Fruit fly (Drosophila melanogaster): Measurements from ENCODE around the gene Eip78C.

Eip78C gene

DNA sequence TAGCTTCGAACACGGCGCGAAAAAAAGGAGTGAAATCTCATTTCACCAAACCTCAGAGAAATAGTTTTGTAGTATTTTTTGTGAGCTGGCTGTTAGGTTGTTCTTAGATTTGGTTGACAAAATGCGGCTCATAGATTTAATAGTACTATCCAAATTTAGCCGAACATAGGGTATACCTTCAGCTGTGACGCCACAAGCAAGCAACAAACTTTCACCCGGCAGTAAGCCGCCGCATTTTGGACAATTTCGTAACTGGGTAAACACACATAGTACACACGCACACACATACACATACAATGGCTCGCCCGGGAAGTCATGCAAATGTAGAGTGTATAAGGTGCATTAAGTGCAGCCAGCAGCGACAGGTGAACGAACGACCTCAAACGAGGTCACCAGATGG lies 32.8 kb downstream of the Eip78C start (continued):
- TF ChIP-seq inv (GFP tag; IDR thresholded peaks at IDR 0.05; ENCODE audit: partially characterized antibody) (no peak), CG8089 (GFP tag; optimal IDR thresholded peaks at IDR 0.05) (no peak), gt (GFP tag; IDR thresholded peaks at IDR 0.05) (no peak), CG15514 (GFP tag; optimal IDR thresholded peaks at IDR 0.05) (no peak), corto (GFP tag; optimal IDR thresholded peaks at IDR 0.05) (no peak), NK7.1 (GFP tag; optimal IDR thresholded peaks at IDR 0.05) (no peak), D19A (tag; optimal IDR thresholded peaks at IDR 0.05) (peak; percentile 47), CG15696 (tag; optimal IDR thresholded peaks at IDR 0.05) (no peak), CG11696 (GFP tag; IDR thresholded peaks at IDR 0.05) (no peak), ttk (GFP tag; IDR thresholded peaks at IDR 0.05) (0 out of 2 replicates have a peak, but pooled peaks have one; percentile 24), fd3F (GFP tag; optimal IDR thresholded peaks at IDR 0.05) (no peak), amos (GFP tag; IDR thresholded peaks at IDR 0.05; ENCODE audit: partially characterized antibody) (no peak), vnd (GFP tag; IDR thresholded peaks at IDR 0.05; ENCODE audit: partially characterized antibody) (no peak), NfI (GFP tag; optimal IDR thresholded peaks at IDR 0.05) (no peak), Sin3A (optimal IDR thresholded peaks at IDR 0.05) (no peak), nerfin-1 (tag; optimal IDR thresholded peaks at IDR 0.05) (no peak), sob (GFP tag; IDR thresholded peaks at IDR 0.05) (no peak), CG2712 (tag; optimal IDR thresholded peaks at IDR 0.05) (no peak), H15 (GFP tag; IDR thresholded peaks at IDR 0.05) (0 out of 3 replicates have a peak, but pooled peaks have one; percentile 7)

DNA sequence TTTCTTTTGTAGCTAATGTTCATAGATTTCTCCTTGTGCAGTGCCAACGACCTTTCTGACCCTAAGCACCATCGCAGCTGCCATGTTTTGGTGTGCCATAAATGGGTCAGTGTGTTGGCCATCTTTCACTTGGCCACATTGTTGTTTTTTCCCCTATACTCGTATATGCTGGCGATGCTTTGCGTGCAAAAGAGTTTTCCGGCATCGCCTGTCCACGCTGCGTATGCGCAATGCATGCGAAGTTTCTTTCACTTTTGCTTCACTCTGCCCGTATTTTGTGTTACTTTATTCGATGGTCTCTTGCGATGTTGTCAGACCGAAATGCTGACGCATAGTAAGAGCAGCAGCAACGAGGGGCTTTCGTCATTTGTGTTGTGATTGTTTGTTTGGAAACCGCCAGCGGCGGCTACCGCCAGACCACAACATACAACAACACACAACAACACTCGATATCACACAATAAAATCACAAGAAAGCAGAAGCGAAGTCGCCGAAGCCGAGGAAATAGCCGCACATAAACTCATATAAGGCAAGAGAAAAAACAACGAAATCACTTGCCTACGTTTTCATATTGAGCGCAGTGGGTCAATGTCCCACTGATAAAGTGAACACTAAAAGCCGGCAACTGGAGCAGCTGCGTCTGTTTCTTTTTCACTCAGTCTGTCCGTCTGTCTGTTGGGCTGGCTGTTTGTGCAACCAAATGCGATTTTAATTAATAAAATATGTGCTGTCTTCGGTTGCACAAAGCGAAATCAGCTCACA lies 35.2 kb downstream of the Eip78C start:
- TF ChIP-seq so (GFP tag; IDR thresholded peaks at IDR 0.05): 0 out of 3 replicates have a peak, but pooled peaks have one; percentile 6
- peak; percentile 57 for TF ChIP-seq grn (GFP tag; optimal IDR thresholded peaks at IDR 0.05)
- TF ChIP-seq CG4360 (GFP tag; IDR thresholded peaks at IDR 0.05): peak; percentile 39; the same call in 1 of the 2 replicates
- TF ChIP-seq kni (GFP tag; optimal IDR thresholded peaks at IDR 0.05): peak; percentile 54
- TF ChIP-seq chinmo (GFP tag; IDR thresholded peaks at IDR 0.05; ENCODE audit: partially characterized antibody): peak; percentile 63; the same call in 1 of the 4 replicates
- TF ChIP-seq pho (GFP tag; optimal IDR thresholded peaks at IDR 0.05): no peak
- TF ChIP-seq Gug (GFP tag; IDR thresholded peaks at IDR 0.05): no peak
- TF ChIP-seq CG2199 (GFP tag; IDR thresholded peaks at IDR 0.05): peak; percentile 85; the same call in 2 of the 3 replicates
- 0 out of 2 replicates have a peak, but pooled peaks have one; percentile 23 for TF ChIP-seq ranshi (GFP tag; IDR thresholded peaks at IDR 0.05)
- TF ChIP-seq CG3847 (GFP tag; IDR thresholded peaks at IDR 0.05): no peak
- no peak for TF ChIP-seq CG10462 (GFP tag; optimal IDR thresholded peaks at IDR 0.05)
- TF ChIP-seq Pdp1 (GFP tag; optimal IDR thresholded peaks at IDR 0.05): peak in 1 of 2 experiments; percentile 39
- TF ChIP-seq z (GFP tag; IDR thresholded peaks at IDR 0.05): 0 out of 3 replicates have a peak, but pooled peaks have one; percentile 36
- TF ChIP-seq Med (GFP tag): peak; percentile 76
- TF ChIP-seq zfh1 (GFP tag; IDR thresholded peaks at IDR 0.05): 0 out of 3 replicates have a peak, but pooled peaks have one; percentile 11
- no peak for TF ChIP-seq peb (GFP tag; IDR thresholded peaks at IDR 0.05)
- peak in 1 of 2 experiments; percentile 63 for TF ChIP-seq Hr78 (GFP tag; optimal IDR thresholded peaks at IDR 0.05)
- peak; percentile 57; the same call in 1 of the 3 replicates for TF ChIP-seq ci (GFP tag; IDR thresholded peaks at IDR 0.05)
- no peak for TF ChIP-seq TFAM (GFP tag; optimal IDR thresholded peaks at IDR 0.05)
- TF ChIP-seq Awh (GFP tag; IDR thresholded peaks at IDR 0.05): peak; percentile 80
- peak; percentile 23 for TF ChIP-seq Deaf1 (tag; optimal IDR thresholded peaks at IDR 0.05)
- TF ChIP-seq CG7372 (GFP tag; IDR thresholded peaks at IDR 0.05): peak; percentile 40; the same call in 1 of the 2 replicates
- peak; percentile 18; the same call in 1 of the 3 replicates for TF ChIP-seq CG34422 (GFP tag; IDR thresholded peaks at IDR 0.05)
- TF ChIP-seq seq (GFP tag; IDR thresholded peaks at IDR 0.05): 0 out of 2 replicates have a peak, but pooled peaks have one; percentile 18
- peak; percentile 28 for TF ChIP-seq CG10543 (GFP tag; optimal IDR thresholded peaks at IDR 0.05)
- TF ChIP-seq trh (GFP tag; optimal IDR thresholded peaks at IDR 0.05): no peak
- 0 out of 2 replicates have a peak, but pooled peaks have one; percentile 23 for TF ChIP-seq sens-2 (GFP tag; IDR thresholded peaks at IDR 0.05)
- TF ChIP-seq CG9609 (GFP tag; optimal IDR thresholded peaks at IDR 0.05): no peak
- TF ChIP-seq Ravus (GFP tag; IDR thresholded peaks at IDR 0.05): no peak
- peak; percentile 61 for TF ChIP-seq run (tag; optimal IDR thresholded peaks at IDR 0.05)

All from whole organism, embryonic.